Worm (Caenorhabditis elegans) whole organism, early embryonic: ENCODE data around the gene pdr-1.

Source experiments
- B0310.2 ChIP-seq: sonication (generic microtip); optimal IDR thresholded peaks from 2 replicates; lab custom pipeline; 2016; ENCODE audit warnings: mild to moderate bottlenecking, missing genetic modification characterization, missing compliant biosample characterization
- F13C5.2 ChIP-seq: sonication (generic microtip); optimal IDR thresholded peaks from 2 replicates; lab custom pipeline; 2017; ENCODE audit warnings: mild to moderate bottlenecking, missing genetic modification characterization, inconsistent platforms, missing compliant biosample characterization
- aly-1 ChIP-seq: sonication (generic microtip); optimal IDR thresholded peaks from 2 replicates; lab custom pipeline; 2016; ENCODE audit warnings: missing genetic modification characterization, missing compliant biosample characterization
- ama-1 ChIP-seq: fragments of 150-350 bp; optimal IDR thresholded peaks from 2 replicates; lab custom pipeline; 2014
- ceh-13 ChIP-seq: fragments of 200-800 bp; sonication (Bioruptor generic); optimal IDR thresholded peaks from 2 replicates; lab custom pipeline; 2018; ENCODE audit warnings: mild to moderate bottlenecking, missing genetic modification characterization, missing compliant biosample characterization
- ceh-36 ChIP-seq: sonication (generic microtip); optimal IDR thresholded peaks from 2 replicates; lab custom pipeline; 2016; ENCODE audit warnings: missing genetic modification characterization, inconsistent platforms, missing compliant biosample characterization
- ets-7 ChIP-seq: sonication (generic microtip); optimal IDR thresholded peaks from 2 replicates; lab custom pipeline; 2016; ENCODE audit warnings: missing genotype, missing genetic modification characterization, missing compliant biosample characterization
- flt-1 ChIP-seq: fragments of 200-800 bp; sonication (Bioruptor generic); IDR thresholded peaks from 2 replicates; pipeline ENCODE4 v1.3.6; 2022; ENCODE audit warnings: missing genetic modification characterization, missing compliant biosample characterization
- hmbx-1 ChIP-seq: sonication (generic microtip); optimal IDR thresholded peaks from 2 replicates; lab custom pipeline; 2016; ENCODE audit warnings: mild to moderate bottlenecking, missing genetic modification characterization, missing compliant biosample characterization
- hmg-4 ChIP-seq: fragments of 200-800 bp; sonication (Bioruptor generic); optimal IDR thresholded peaks from 2 replicates; lab custom pipeline; 2018; ENCODE audit warnings: mild to moderate bottlenecking, missing genetic modification characterization, missing compliant biosample characterization
- hnd-1 ChIP-seq: sonication (generic microtip); optimal IDR thresholded peaks from 2 replicates; lab custom pipeline; 2016; ENCODE audit warnings: missing genetic modification characterization, missing compliant biosample characterization
- pes-1 ChIP-seq: fragments of 200-800 bp; sonication (Bioruptor generic); IDR thresholded peaks from 2 replicates; pipeline ENCODE4 v1.3.6; 2022; ENCODE audit warnings: missing genetic modification reagents, missing genetic modification characterization, missing compliant biosample characterization
- scrt-1 ChIP-seq: fragments of 200-800 bp; sonication (Bioruptor generic); IDR thresholded peaks from 2 replicates; pipeline ENCODE4 v1.3.6; 2022; ENCODE audit warnings: missing genetic modification characterization, missing compliant biosample characterization
- sea-1 ChIP-seq: fragments of 200-800 bp; sonication (Bioruptor generic); conservative IDR thresholded peaks from 2 replicates; pipeline ENCODE4 v1.3.6; 2022; ENCODE audit warnings: missing genetic modification characterization, missing compliant biosample characterization
- tbx-11 ChIP-seq: fragments of 200-800 bp; sonication (Bioruptor generic); IDR thresholded peaks from 2 replicates; pipeline ENCODE4 v1.3.6; 2022; ENCODE audit warnings: missing genetic modification characterization, missing compliant biosample characterization
- tbx-37 ChIP-seq: fragments of 200-800 bp; sonication (Bioruptor generic); conservative IDR thresholded peaks from 2 replicates; pipeline ENCODE4 v1.3.6; 2022; ENCODE audit warnings: missing genetic modification reagents, missing genetic modification characterization, missing compliant biosample characterization
- tra-4 ChIP-seq: sonication (generic microtip); optimal IDR thresholded peaks from 2 replicates; lab custom pipeline; 2017; ENCODE audit warnings: missing genetic modification characterization, missing compliant biosample characterization

Gene pdr-1

DNA sequence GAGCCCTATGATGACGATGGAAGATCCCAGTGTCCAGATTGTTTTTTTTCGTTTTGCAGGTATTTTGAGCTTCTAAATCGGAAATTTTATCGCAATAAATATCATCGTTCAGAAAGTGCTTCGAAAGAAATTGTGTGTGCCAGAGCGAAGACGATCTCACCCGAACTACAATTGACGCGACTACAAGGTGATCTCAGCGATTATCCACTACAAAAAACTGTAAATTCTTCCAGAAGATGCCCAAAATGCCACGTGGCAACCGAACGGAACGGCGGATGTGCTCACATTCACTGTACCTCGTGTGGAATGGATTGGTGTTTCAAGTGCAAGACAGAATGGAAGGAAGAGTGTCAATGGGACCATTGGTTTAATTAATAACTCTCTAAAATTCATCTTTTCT lies 1.6 kb downstream of the pdr-1 start, which contains the start of gene mdt-29:
mdt-29 (plus strand) TSS at position 301 of the 400 bp plus-strand sequence.
- no peak for TF ChIP-seq tra-4 (tag; lab: Kevin White, UChicago)
- no peak for TF ChIP-seq hmbx-1 (tag; lab: Kevin White, UChicago)
- no peak for TF ChIP-seq aly-1
- no peak for TF ChIP-seq ceh-13 (GFP tag; lab: Kevin White, UChicago)
- TF ChIP-seq B0310.2, result no peak
- no peak for TF ChIP-seq pes-1 (GFP tag; lab: Robert Waterston, UW)
- no peak for TF ChIP-seq ama-1 (lab: Kevin White, UChicago)

DNA sequence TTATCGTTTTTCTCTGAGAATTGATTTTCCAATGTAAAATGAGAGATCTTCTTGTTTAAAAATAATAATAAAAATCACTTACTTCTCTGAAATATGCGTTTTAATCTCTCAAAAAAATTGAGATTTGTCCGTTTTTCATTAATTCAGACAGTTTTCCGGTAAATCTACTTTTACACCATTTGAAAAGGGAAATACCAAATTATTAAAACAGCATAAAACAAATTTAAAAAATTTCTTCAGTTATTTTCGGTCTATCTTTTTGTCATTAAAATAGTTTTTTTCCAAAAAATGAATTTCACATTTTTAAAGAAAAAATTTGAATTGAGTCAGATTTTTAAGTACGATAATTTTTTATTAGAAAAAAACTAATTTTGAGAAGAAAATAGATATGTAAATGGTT lies 7.5 kb downstream of the pdr-1 start:
- no peak for TF ChIP-seq flt-1 (GFP tag; lab: Robert Waterston, UW)
- TF ChIP-seq tra-4 (tag; lab: Kevin White, UChicago), result no peak
- no peak for TF ChIP-seq ceh-36 (tag; lab: Kevin White, UChicago)
- no peak for TF ChIP-seq tbx-37 (GFP tag; lab: Robert Waterston, UW)
- no peak for TF ChIP-seq F13C5.2 (tag; lab: Kevin White, UChicago)
- TF ChIP-seq ets-7 (tag; lab: Kevin White, UChicago), result no peak
- no peak for TF ChIP-seq tbx-11 (GFP tag; lab: Robert Waterston, UW)
- no peak for TF ChIP-seq pes-1 (GFP tag; lab: Robert Waterston, UW)
- TF ChIP-seq hmg-4 (GFP tag; lab: Kevin White, UChicago), result no peak
- TF ChIP-seq hmbx-1 (tag; lab: Kevin White, UChicago), result no peak
- no peak for TF ChIP-seq aly-1
- no peak for TF ChIP-seq ceh-13 (GFP tag; lab: Kevin White, UChicago)
- TF ChIP-seq scrt-1 (GFP tag; lab: Robert Waterston, UW), result no peak
- no peak for TF ChIP-seq hnd-1
- no peak for TF ChIP-seq ama-1 (lab: Kevin White, UChicago)
- TF ChIP-seq B0310.2, result no peak
- no peak for TF ChIP-seq sea-1

DNA sequence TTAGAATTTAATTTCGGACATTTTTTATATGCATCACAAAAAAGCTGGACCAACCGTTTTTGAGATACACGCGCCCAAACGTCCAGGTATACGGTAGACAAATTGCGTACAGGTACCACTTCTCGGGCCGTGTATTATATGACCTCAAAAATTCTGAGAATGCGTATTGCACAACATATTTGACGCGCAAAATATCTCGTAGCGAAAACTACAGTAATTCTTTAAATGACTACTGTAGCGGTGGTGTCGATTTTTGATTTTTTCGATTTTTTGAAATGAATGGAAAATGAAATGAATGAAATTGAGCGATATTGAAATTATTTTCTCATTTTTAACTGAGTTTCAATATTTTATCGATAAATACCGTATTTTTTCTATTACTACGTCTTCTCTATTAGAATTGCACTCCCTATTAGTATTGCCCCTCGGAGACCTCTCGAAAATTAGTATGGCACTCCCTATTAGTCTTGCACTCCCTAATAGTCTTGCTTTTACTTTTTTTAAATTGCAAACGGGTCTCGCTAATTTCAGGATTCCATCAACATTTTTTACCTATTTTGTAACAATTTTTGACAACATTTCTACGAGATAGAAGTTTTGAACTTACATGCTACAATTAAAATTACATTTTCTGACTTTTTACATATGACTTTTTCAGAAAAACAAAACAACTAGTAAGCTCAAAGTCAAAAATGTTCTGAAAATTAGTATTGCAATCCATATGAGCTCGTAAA lies 8.2 kb downstream of the pdr-1 start:
- no peak for TF ChIP-seq aly-1
- TF ChIP-seq tbx-37 (GFP tag; lab: Robert Waterston, UW), result no peak
- no peak for TF ChIP-seq hnd-1
- no peak for TF ChIP-seq tbx-11 (GFP tag; lab: Robert Waterston, UW)
- no peak for TF ChIP-seq sea-1
- TF ChIP-seq ceh-13 (GFP tag; lab: Kevin White, UChicago), result no peak
- TF ChIP-seq F13C5.2 (tag; lab: Kevin White, UChicago), result no peak
- no peak for TF ChIP-seq scrt-1 (GFP tag; lab: Robert Waterston, UW)

DNA sequence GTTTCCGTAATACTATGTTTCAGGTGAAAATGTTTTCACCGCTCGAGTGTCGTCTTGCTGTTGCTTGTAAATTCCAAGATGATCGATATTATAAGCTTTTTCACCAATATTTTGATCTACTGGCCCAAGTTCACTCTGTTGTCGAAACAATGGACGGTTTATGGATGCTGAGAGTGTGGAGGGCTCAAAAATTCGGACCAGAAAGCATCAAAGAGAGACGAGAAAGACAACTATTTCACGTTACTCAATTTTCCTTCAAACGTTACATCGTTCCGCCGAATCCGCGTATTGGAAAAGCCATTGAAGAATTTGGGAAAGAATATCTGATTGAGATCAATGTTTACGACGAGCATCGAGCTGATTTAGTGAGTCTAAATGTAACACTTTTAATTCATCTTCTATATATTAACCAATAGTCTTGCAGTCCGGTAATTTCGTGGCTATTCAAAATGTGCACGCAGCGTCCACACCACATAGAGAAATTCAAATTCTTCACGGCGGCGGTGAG lies 8.9 kb downstream of the pdr-1 start, which contains the start of gene pot-3:
pot-3 (plus strand) TSS at position 17 of the 508 bp plus-strand sequence.
- TF ChIP-seq ceh-36 (tag; lab: Kevin White, UChicago) (peak; percentile 27), B0310.2 (peak; percentile 11), hmg-4 (GFP tag; lab: Kevin White, UChicago) (peak; percentile 41), sea-1 (no peak)
